Worm (Caenorhabditis elegans): ENCODE results near the gene fbxb-99.

The fbxb-99 gene

ce11 chrII:3793336-3793735, at the start of gene fbxb-99:
TSS of gene fbxb-99 (minus strand) at chrII:3793436.
- TF ChIP-seq F13C5.2 (tag; optimal IDR thresholded peaks at IDR 0.05) (no peak), ets-7 (tag; optimal IDR thresholded peaks at IDR 0.05) (no peak), sea-1 (GFP tag; conservative IDR thresholded peaks at IDR 0.05) (no peak), flt-1 (GFP tag; IDR thresholded peaks at IDR 0.05) (no peak), pes-1 (GFP tag; IDR thresholded peaks at IDR 0.05) (no peak), B0310.2 (tag; optimal IDR thresholded peaks at IDR 0.05) (no peak)

- TF ChIP-seq ceh-36 (tag; optimal IDR thresholded peaks at IDR 0.05) (no peak), flt-1 (GFP tag; IDR thresholded peaks at IDR 0.05) (no peak), ceh-13 (GFP tag; optimal IDR thresholded peaks at IDR 0.05) (no peak), tbx-11 (GFP tag; IDR thresholded peaks at IDR 0.05) (no peak), hmbx-1 (tag; optimal IDR thresholded peaks at IDR 0.05) (no peak), scrt-1 (GFP tag; IDR thresholded peaks at IDR 0.05) (no peak), F13C5.2 (tag; optimal IDR thresholded peaks at IDR 0.05) (no peak)
Observed at ce11 chrII:3839562-3839961, 46.3 kb upstream of the fbxb-99 start, which contains the start of gene C17A2.4. TSS of gene C17A2.4 (plus strand) at chrII:3839862.

ce11 chrII:3835915-3836314, 42.7 kb upstream of the fbxb-99 start, which contains the start of gene oac-4:
TSS of gene oac-4 (minus strand) at chrII:3836015.
- TF ChIP-seq scrt-1 (GFP tag; IDR thresholded peaks at IDR 0.05) = no peak
- TF ChIP-seq tbx-11 (GFP tag; IDR thresholded peaks at IDR 0.05) = no peak
- no peak for TF ChIP-seq aly-1 (tag; optimal IDR thresholded peaks at IDR 0.05)
- TF ChIP-seq ama-1 (optimal IDR thresholded peaks at IDR 0.05) = no peak
- TF ChIP-seq pes-1 (GFP tag; IDR thresholded peaks at IDR 0.05) = no peak
- TF ChIP-seq ceh-13 (GFP tag; optimal IDR thresholded peaks at IDR 0.05) = no peak
- no peak for TF ChIP-seq hmg-4 (GFP tag; optimal IDR thresholded peaks at IDR 0.05)
- no peak for TF ChIP-seq hnd-1 (tag; optimal IDR thresholded peaks at IDR 0.05)
- TF ChIP-seq sea-1 (GFP tag; conservative IDR thresholded peaks at IDR 0.05) = no peak
- TF ChIP-seq ets-7 (tag; optimal IDR thresholded peaks at IDR 0.05) = no peak
- no peak for TF ChIP-seq tra-4 (tag; optimal IDR thresholded peaks at IDR 0.05)

ce11 chrII:3832383-3832782, 39.1 kb upstream of the fbxb-99 start, which contains the start of gene F54D10.9:
TSS of gene F54D10.9 (minus strand) at chrII:3832483.
- TF ChIP-seq scrt-1 (GFP tag; IDR thresholded peaks at IDR 0.05) (no peak), B0310.2 (tag; optimal IDR thresholded peaks at IDR 0.05) (no peak), hmbx-1 (tag; optimal IDR thresholded peaks at IDR 0.05) (no peak), aly-1 (tag; optimal IDR thresholded peaks at IDR 0.05) (no peak), tbx-37 (GFP tag; conservative IDR thresholded peaks at IDR 0.05) (no peak), pes-1 (GFP tag; IDR thresholded peaks at IDR 0.05) (no peak), sea-1 (GFP tag; conservative IDR thresholded peaks at IDR 0.05) (no peak), F13C5.2 (tag; optimal IDR thresholded peaks at IDR 0.05) (no peak), tra-4 (tag; optimal IDR thresholded peaks at IDR 0.05) (no peak), hnd-1 (tag; optimal IDR thresholded peaks at IDR 0.05) (no peak), tbx-11 (GFP tag; IDR thresholded peaks at IDR 0.05) (no peak), flt-1 (GFP tag; IDR thresholded peaks at IDR 0.05) (no peak), ama-1 (optimal IDR thresholded peaks at IDR 0.05) (no peak), ets-7 (tag; optimal IDR thresholded peaks at IDR 0.05) (no peak), hmg-4 (GFP tag; optimal IDR thresholded peaks at IDR 0.05) (no peak), ceh-36 (tag; optimal IDR thresholded peaks at IDR 0.05) (no peak), ceh-13 (GFP tag; optimal IDR thresholded peaks at IDR 0.05) (no peak)

ce11 chrII:3829623-3830022, 36.4 kb upstream of the fbxb-99 start:
- no peak for TF ChIP-seq B0310.2 (tag; optimal IDR thresholded peaks at IDR 0.05)
- TF ChIP-seq ets-7 (tag; optimal IDR thresholded peaks at IDR 0.05) = no peak
- TF ChIP-seq ama-1 (optimal IDR thresholded peaks at IDR 0.05) = no peak
- TF ChIP-seq scrt-1 (GFP tag; IDR thresholded peaks at IDR 0.05) = no peak
- TF ChIP-seq hmbx-1 (tag; optimal IDR thresholded peaks at IDR 0.05) = no peak
- TF ChIP-seq F13C5.2 (tag; optimal IDR thresholded peaks at IDR 0.05) = no peak
- TF ChIP-seq tbx-37 (GFP tag; conservative IDR thresholded peaks at IDR 0.05) = no peak
- no peak for TF ChIP-seq flt-1 (GFP tag; IDR thresholded peaks at IDR 0.05)
- TF ChIP-seq hnd-1 (tag; optimal IDR thresholded peaks at IDR 0.05) = no peak

- TF ChIP-seq hmg-4 (GFP tag; optimal IDR thresholded peaks at IDR 0.05) (no peak), ama-1 (optimal IDR thresholded peaks at IDR 0.05) (no peak)
Observed at ce11 chrII:3827801-3828200, 34.6 kb upstream of the fbxb-99 start, which contains the start of gene F54D10.8. TSS of gene F54D10.8 (minus strand) at chrII:3827901.

- no peak for TF ChIP-seq ceh-13 (GFP tag; optimal IDR thresholded peaks at IDR 0.05)
- TF ChIP-seq hmbx-1 (tag; optimal IDR thresholded peaks at IDR 0.05) = no peak
- TF ChIP-seq aly-1 (tag; optimal IDR thresholded peaks at IDR 0.05) = no peak
- no peak for TF ChIP-seq tra-4 (tag; optimal IDR thresholded peaks at IDR 0.05)
- TF ChIP-seq tbx-37 (GFP tag; conservative IDR thresholded peaks at IDR 0.05) = no peak
- TF ChIP-seq tbx-11 (GFP tag; IDR thresholded peaks at IDR 0.05) = no peak
- TF ChIP-seq ama-1 (optimal IDR thresholded peaks at IDR 0.05) = no peak
- TF ChIP-seq ets-7 (tag; optimal IDR thresholded peaks at IDR 0.05) = no peak
- no peak for TF ChIP-seq scrt-1 (GFP tag; IDR thresholded peaks at IDR 0.05)
- no peak for TF ChIP-seq hmg-4 (GFP tag; optimal IDR thresholded peaks at IDR 0.05)
- TF ChIP-seq pes-1 (GFP tag; IDR thresholded peaks at IDR 0.05) = no peak
- TF ChIP-seq B0310.2 (tag; optimal IDR thresholded peaks at IDR 0.05) = no peak
Observed at ce11 chrII:3823855-3824254, 30.6 kb upstream of the fbxb-99 start, which contains the start of gene skr-15. TSS of gene skr-15 (plus strand) at chrII:3824155.

ce11 chrII:3821248-3821647, 28.0 kb upstream of the fbxb-99 start, which contains the start of gene F54D10.7:
TSS of gene F54D10.7 (minus strand) at chrII:3821296.
- TF ChIP-seq hmg-4 (GFP tag; optimal IDR thresholded peaks at IDR 0.05) (no peak), pes-1 (GFP tag; IDR thresholded peaks at IDR 0.05) (no peak), F13C5.2 (tag; optimal IDR thresholded peaks at IDR 0.05) (no peak), tbx-37 (GFP tag; conservative IDR thresholded peaks at IDR 0.05) (no peak), ama-1 (optimal IDR thresholded peaks at IDR 0.05) (no peak), aly-1 (tag; optimal IDR thresholded peaks at IDR 0.05) (no peak), ceh-13 (GFP tag; optimal IDR thresholded peaks at IDR 0.05) (no peak), ets-7 (tag; optimal IDR thresholded peaks at IDR 0.05) (no peak), hmbx-1 (tag; optimal IDR thresholded peaks at IDR 0.05) (no peak), ceh-36 (tag; optimal IDR thresholded peaks at IDR 0.05) (no peak), hnd-1 (tag; optimal IDR thresholded peaks at IDR 0.05) (no peak), tra-4 (tag; optimal IDR thresholded peaks at IDR 0.05) (no peak), tbx-11 (GFP tag; IDR thresholded peaks at IDR 0.05) (no peak), scrt-1 (GFP tag; IDR thresholded peaks at IDR 0.05) (no peak), B0310.2 (tag; optimal IDR thresholded peaks at IDR 0.05) (no peak)

Measured in whole organism, early embryonic.